Fruit fly (Drosophila melanogaster): Measurements from ENCODE around the gene GckIII.
A peak's percentile ranks its signal among the peaks of the same experiment; 100 is the strongest.

The GckIII gene

DNA sequence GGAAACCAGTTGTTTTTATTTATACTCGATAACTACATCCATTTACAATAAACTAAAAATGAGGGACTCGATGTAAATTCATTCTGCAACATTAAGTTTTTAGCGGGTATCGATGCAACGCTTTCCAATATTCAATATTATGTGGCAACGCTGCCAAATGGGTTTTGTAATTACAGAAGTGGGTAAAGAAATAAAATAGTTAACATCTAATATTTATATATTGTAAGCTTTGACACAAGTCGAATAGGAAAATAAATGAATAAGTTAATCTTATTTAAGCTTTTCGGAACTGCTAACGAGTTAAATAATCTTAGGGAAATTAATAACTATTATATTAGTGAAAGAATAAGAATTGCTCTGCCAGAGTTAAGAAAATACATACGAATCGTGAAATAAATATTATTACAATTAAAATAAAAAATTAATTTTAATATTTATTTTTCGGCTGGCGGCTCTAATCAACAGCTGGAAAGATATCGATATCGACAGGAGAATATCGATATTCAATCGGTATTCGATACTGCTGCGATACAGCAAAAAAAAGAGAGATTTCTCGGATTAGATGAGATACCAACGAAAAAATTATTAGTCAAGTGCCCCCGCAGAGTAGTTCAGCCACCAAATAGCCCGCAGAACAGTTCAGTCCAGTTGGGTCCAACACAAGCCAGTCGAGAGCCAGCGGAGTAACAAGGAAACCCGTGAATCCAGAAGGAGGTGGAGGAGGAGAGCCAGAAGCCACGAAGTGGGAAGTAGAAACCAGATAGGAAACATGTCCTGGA, at the start of gene GckIII (continued):
- TF ChIP-seq chinmo (GFP tag; IDR thresholded peaks at IDR 0.05; ENCODE audit: partially characterized antibody) (peak; percentile 74; the same call in 1 of the 4 replicates), tx (GFP tag; optimal IDR thresholded peaks at IDR 0.05) (no peak), Pdp1 (GFP tag; optimal IDR thresholded peaks at IDR 0.05) (peak in 1 of 2 experiments; percentile 11), CG10267 (tag; optimal IDR thresholded peaks at IDR 0.05) (peak; percentile 55), pzg (GFP tag; optimal IDR thresholded peaks at IDR 0.05) (peak; percentile 37), vnd (GFP tag; IDR thresholded peaks at IDR 0.05; ENCODE audit: partially characterized antibody) (peak; percentile 66), CG7556 (GFP tag; optimal IDR thresholded peaks at IDR 0.05) (no peak), MBD-R2 (GFP tag; IDR thresholded peaks at IDR 0.05) (peak; percentile 54), unc-4 (GFP tag; IDR thresholded peaks at IDR 0.05; ENCODE audit: partially characterized antibody) (peak; percentile 91), CG3995 (GFP tag; optimal IDR thresholded peaks at IDR 0.05) (no peak), nom (GFP tag; optimal IDR thresholded peaks at IDR 0.05) (no peak)

dm6 chr3R:17035945-17036344, 49.4 kb upstream of the GckIII start, which contains the start of gene CG4009:
Gene CG4009 (minus strand): TSS chr3R:17036045.
- TF ChIP-seq D19B (GFP tag; optimal IDR thresholded peaks at IDR 0.05) (no peak), CG12299 (tag; optimal IDR thresholded peaks at IDR 0.05) (no peak), CG3726 (GFP tag; IDR thresholded peaks at IDR 0.05) (no peak), sug (tag; optimal IDR thresholded peaks at IDR 0.05) (no peak), CG6654 (GFP tag; optimal IDR thresholded peaks at IDR 0.05) (no peak), CG17361 (GFP tag; IDR thresholded peaks at IDR 0.05) (no peak), CG9797 (GFP tag; optimal IDR thresholded peaks at IDR 0.05) (no peak), fd96Cb (tag; optimal IDR thresholded peaks at IDR 0.05) (no peak), CG10979 (tag; optimal IDR thresholded peaks at IDR 0.05) (no peak), eyg (GFP tag; optimal IDR thresholded peaks at IDR 0.05) (no peak), YL-1 (GFP tag; optimal IDR thresholded peaks at IDR 0.05) (no peak), Stat92E (GFP tag; optimal IDR thresholded peaks at IDR 0.05) (no peak), BEAF-32 (GFP tag; optimal IDR thresholded peaks at IDR 0.05) (no peak), otp (GFP tag; IDR thresholded peaks at IDR 0.05) (no peak), her (GFP tag; optimal IDR thresholded peaks at IDR 0.05) (no peak), hbn (GFP tag; IDR thresholded peaks at IDR 0.05; ENCODE audit: partially characterized antibody) (no peak), zfh1 (GFP tag; IDR thresholded peaks at IDR 0.05) (no peak)

dm6 chr3R:17039993-17040807, 45.1 kb upstream of the GckIII start, which contains the start of the genes CG18213 and Trm7-32:
Gene CG18213 (minus strand): TSS chr3R:17040203.
Gene Trm7-32 (plus strand): TSS chr3R:17040682.
- TF ChIP-seq tio (GFP tag; optimal IDR thresholded peaks at IDR 0.05), result no peak
- TF ChIP-seq ara (GFP tag; IDR thresholded peaks at IDR 0.05), result no peak
- TF ChIP-seq CG30403 (GFP tag; optimal IDR thresholded peaks at IDR 0.05), result peak; percentile 4
- TF ChIP-seq knrl (GFP tag; IDR thresholded peaks at IDR 0.05; ENCODE audit: partially characterized antibody), result peak; percentile 84
- peak in 1 of 2 experiments; percentile 34 for TF ChIP-seq dpn (GFP tag; optimal IDR thresholded peaks at IDR 0.05)
- no peak for TF ChIP-seq CG9437 (GFP tag; optimal IDR thresholded peaks at IDR 0.05)
- TF ChIP-seq sisA (GFP tag; IDR thresholded peaks at IDR 0.05), result no peak
- TF ChIP-seq Deaf1 (tag; optimal IDR thresholded peaks at IDR 0.05), result no peak
- peak; percentile 29 for TF ChIP-seq CHES-1-like (GFP tag; optimal IDR thresholded peaks at IDR 0.05)
- TF ChIP-seq zen2 (GFP tag; IDR thresholded peaks at IDR 0.05; ENCODE audit: partially characterized antibody), result peak; percentile 69
- no peak for TF ChIP-seq dmrt99B (tag; optimal IDR thresholded peaks at IDR 0.05)
- no peak for TF ChIP-seq aop (GFP tag; IDR thresholded peaks at IDR 0.05)
- TF ChIP-seq zfh2 (GFP tag; optimal IDR thresholded peaks at IDR 0.05), result peak; percentile 33
- peak; percentile 72 for TF ChIP-seq MESR4 (GFP tag; optimal IDR thresholded peaks at IDR 0.05)
- no peak for TF ChIP-seq CG4617 (GFP tag; optimal IDR thresholded peaks at IDR 0.05; ENCODE audit: borderline replicate concordance)
- TF ChIP-seq CG2889 (GFP tag; IDR thresholded peaks at IDR 0.05), result no peak
- no peak for TF ChIP-seq peb (GFP tag; IDR thresholded peaks at IDR 0.05)
